Fruit fly (Drosophila melanogaster) whole organism, adult: ENCODE data around the gene CG42272.

Source experiments
- CG14711 ChIP-seq: fragments of 200-800 bp; sonication (Bioruptor generic); optimal IDR thresholded peaks from 2 replicates; lab custom pipeline; 2018; ENCODE audit warnings: missing biosample characterization, mild to moderate bottlenecking, missing genetic modification characterization, moderate library complexity
- CG7101 ChIP-seq: fragments of 200-800 bp; sonication (Bioruptor generic); optimal IDR thresholded peaks from 2 replicates; lab custom pipeline; 2018; ENCODE audit warnings: missing biosample characterization, mild to moderate bottlenecking, missing genetic modification characterization, moderate library complexity
- Clk ChIP-seq: fragments of 200-800 bp; sonication (Bioruptor generic); optimal IDR thresholded peaks from 2 replicates; lab custom pipeline; 2017; ENCODE audit warnings: missing biosample characterization, missing genetic modification characterization

DNA sequence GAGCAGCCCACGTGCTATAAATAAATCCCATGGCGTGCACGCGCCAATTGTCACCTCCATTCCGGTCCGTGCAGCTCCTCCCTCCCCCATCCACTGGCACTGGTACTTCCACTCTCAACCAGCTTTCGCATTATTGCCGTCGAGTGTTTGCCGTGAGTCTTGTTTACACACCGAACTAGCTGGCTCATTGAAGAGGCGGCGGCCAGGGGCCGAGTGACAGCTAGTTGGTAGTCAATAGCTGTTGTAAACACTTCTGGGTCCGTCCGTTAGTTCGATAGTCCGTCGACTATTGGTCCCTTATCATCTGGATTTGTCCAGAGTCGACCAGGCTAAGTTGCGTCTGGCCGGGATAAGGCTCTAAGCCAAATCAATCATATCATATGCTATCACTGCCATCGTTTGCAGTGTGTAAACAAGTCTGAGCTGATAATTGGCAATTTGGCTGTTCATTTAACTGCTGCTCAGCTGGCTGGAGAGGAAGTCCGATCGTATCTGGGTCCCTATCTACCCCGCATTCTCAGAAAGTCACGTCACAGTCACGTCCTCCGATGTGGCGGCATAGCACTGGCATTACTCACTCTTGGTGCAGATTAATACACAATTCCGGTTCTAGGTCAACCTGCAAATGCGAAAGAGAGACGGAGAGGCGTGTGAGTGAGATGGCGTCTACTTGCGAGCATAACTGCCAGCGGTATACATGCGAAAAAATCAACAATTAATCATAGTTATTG lies 4.7 kb downstream of the CG42272 start:
- TF ChIP-seq CG7101 (tag; lab: Kevin White, UChicago) (peak; percentile 64), Clk (GFP tag; lab: Kevin White, UChicago) (peak; percentile 69), CG14711 (tag; lab: Kevin White, UChicago) (peak; percentile 24)
